Worm (Caenorhabditis elegans) whole organism, midembryonic: ENCODE measurements around the gene btf-1.
A peak's percentile ranks its signal among the peaks of the same experiment; 100 is the strongest.

Source experiments
- T22C8.4 ChIP-seq: fragments of 200-800 bp; sonication (Bioruptor generic); IDR thresholded peaks from 2 replicates; pipeline ENCODE4 v1.3.6; 2022; ENCODE audit warnings: missing genetic modification characterization, missing compliant biosample characterization
- cog-1 ChIP-seq: sonication (generic microtip); optimal IDR thresholded peaks from 2 replicates; lab custom pipeline; 2016; ENCODE audit warnings: missing genetic modification characterization, missing compliant biosample characterization
- flt-1 ChIP-seq: fragments of 200-800 bp; sonication (Bioruptor generic); IDR thresholded peaks from 2 replicates; pipeline ENCODE4 v1.3.6; 2022; ENCODE audit warnings: missing genetic modification characterization, missing compliant biosample characterization
- klf-2 ChIP-seq: fragments of 200-800 bp; sonication (Bioruptor generic); conservative IDR thresholded peaks from 2 replicates; pipeline ENCODE4 v1.3.6; 2022; ENCODE audit warnings: missing genetic modification reagents, missing genetic modification characterization, missing compliant biosample characterization
- med-1 ChIP-seq: sonication (generic microtip); optimal IDR thresholded peaks from 2 replicates; lab custom pipeline; 2017; ENCODE audit warnings: missing genetic modification characterization, mild to moderate bottlenecking, missing compliant biosample characterization, antibody characterized with exemption, missing genetic modification reagents; ENCODE audit not compliant: insufficient read depth
- ref-1 ChIP-seq: fragments of 200-800 bp; sonication (Bioruptor generic); conservative IDR thresholded peaks from 2 replicates; pipeline ENCODE4 v1.3.6; 2022; ENCODE audit warnings: missing genetic modification reagents, missing genetic modification characterization, missing compliant biosample characterization
- tab-1 ChIP-seq: fragments of 200-800 bp; sonication (Bioruptor generic); IDR thresholded peaks from 2 replicates; pipeline ENCODE4 v1.3.6; 2022; ENCODE audit warnings: missing genetic modification characterization, missing compliant biosample characterization
- ztf-23 ChIP-seq: fragments of 200-800 bp; sonication (Bioruptor generic); IDR thresholded peaks from 2 replicates; pipeline ENCODE4 v1.3.6; 2022; ENCODE audit warnings: missing genetic modification reagents, missing genetic modification characterization, missing compliant biosample characterization
- ztf-29 ChIP-seq: fragments of 200-800 bp; sonication (Bioruptor generic); IDR thresholded peaks from 2 replicates; pipeline ENCODE4 v1.3.6; 2022; ENCODE audit warnings: missing genetic modification reagents, missing genetic modification characterization, missing compliant biosample characterization

Gene btf-1

DNA sequence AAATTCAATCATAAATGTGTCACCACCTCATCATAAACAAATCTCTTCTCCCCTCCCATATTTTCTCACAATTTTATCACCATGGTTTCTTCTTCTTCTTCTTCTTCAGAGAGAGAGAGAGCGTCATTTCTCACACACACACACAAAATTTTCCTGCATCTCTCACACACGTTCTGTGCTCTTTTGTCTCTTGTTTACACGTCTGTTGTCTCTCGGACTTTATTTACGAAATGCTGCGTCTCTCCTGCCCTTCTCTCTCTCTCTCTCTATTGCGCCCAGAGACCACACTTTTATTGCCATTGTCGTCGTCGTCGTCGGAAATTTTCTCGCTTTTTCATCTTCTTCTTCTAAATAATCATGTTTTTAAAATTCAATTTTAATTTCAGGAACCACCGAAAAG, 4.8 kb upstream of the btf-1 start, which contains the start of gene lec-1:
Gene lec-1 (plus strand): TSS at position 387 of the 400 bp plus-strand sequence.
- TF ChIP-seq cog-1 (tag; lab: Kevin White, UChicago) (peak; percentile 71), T22C8.4 (no peak), med-1 (GFP tag; lab: Kevin White, UChicago) (no peak)

DNA sequence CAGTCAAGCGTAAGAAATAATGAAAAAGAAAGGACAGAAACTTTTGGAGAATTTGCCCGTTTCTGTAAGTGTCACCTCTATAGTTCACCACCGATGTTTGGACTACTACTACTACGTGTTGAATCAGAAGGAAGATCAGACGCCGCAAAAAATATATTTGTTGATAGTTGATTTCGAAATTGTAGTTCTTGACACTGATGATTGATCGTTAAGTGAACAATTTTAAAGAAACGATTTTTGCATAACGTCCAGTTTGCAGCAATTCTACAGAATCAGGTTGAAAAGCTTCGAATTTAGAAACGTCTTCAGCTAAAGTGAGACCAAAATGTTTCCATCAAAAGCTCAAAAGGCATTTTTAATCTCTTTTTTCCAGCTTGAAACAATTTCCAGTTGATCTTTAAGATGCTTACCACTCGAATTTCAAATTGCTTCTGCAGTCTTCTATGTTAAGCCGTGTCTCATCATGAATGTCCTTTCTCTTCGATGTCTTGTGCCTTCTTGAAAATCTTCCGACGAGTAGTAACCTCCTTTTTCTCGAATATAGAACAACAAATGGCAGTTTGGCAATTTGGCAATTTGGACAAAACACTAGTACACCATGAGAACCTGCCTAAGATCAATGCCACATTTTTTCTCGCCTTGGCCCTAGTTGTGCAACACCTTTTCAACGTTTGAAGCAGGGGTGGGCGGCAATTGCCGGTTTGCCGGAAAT, 4.1 kb upstream of the btf-1 start:
- TF ChIP-seq T22C8.4 (no peak), cog-1 (tag; lab: Kevin White, UChicago) (no peak), klf-2 (GFP tag; lab: Robert Waterston, UW) (no peak), ztf-29 (GFP tag; lab: Robert Waterston, UW) (no peak), ztf-23 (GFP tag; lab: Robert Waterston, UW) (no peak)

DNA sequence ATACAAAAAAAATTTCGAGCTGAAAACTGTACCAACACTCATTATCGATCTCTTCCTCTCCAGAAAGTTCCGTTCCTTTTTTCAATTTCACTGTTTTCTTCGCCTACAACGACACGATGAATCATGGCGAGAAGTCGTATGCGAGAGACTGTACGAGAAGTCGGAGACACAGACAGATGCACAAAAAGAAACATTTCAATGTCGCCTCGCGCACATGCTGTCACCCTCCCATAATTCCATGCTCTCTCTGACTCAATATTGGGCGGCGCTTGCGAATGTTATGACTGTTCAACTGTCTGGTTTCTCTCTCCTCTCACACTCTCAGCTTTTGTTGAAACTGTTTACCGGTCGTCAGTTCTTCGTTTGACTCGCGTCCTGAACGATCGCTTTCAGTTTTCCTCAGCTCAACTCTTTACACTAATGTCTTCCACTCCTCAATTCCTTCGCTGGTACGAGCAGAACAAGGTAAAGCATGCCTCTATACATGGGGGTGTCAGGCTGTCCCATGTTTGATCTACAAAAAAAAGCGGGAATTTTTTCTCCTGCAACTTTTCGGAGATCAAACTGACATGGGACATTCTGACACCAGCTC, 3.2 kb upstream of the btf-1 start:
- no peak for TF ChIP-seq klf-2 (GFP tag; lab: Robert Waterston, UW)
- no peak for TF ChIP-seq med-1 (GFP tag; lab: Kevin White, UChicago)
- TF ChIP-seq ztf-23 (GFP tag; lab: Robert Waterston, UW), result no peak

DNA sequence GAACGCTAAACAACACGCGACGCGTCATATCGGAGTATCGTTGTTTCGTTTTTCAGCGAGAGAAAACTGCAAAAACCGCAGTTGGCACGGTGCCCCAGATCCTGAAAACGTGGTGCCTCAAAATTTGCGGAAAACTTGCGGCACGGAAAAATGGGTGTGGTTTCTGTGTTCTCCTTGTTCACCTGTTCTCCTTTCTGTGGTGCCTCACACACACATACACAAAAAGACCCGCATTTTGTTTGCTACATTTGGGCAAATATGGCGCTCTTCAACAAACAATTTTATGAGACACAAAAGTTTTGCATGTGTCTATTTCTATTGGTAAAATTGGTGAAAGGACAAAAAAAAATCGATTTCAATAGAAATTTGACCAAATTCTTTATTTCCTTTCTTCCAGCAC, 1.1 kb upstream of the btf-1 start:
- no peak for TF ChIP-seq ztf-23 (GFP tag; lab: Robert Waterston, UW)
- no peak for TF ChIP-seq flt-1 (GFP tag; lab: Robert Waterston, UW)
- TF ChIP-seq ztf-29 (GFP tag; lab: Robert Waterston, UW), result no peak
- no peak for TF ChIP-seq cog-1 (tag; lab: Kevin White, UChicago)
- no peak for TF ChIP-seq ref-1 (GFP tag; lab: Robert Waterston, UW)
- no peak for TF ChIP-seq T22C8.4

DNA sequence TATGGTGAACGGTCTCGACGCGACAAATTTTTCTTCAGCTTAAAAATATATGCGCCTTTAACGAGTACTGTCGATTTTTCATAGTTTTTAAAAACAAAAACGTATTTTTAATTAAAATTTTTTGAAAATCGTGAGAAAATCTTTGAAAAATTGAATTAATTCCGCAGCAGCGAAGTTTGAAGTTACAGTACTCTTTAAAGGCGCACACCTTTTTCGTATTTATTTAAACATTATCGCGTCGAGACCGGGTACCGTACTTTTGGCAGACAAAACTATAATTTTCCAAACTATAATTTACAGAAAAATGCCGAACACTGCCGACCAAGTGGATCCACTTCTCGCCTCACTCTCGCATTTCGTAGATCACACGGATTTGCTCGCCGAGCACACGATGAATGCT, 15.8 kb downstream of the btf-1 start, which contains the start of gene F15D4.2:
Gene F15D4.2 (plus strand): TSS at position 301 of the 400 bp plus-strand sequence.
- TF ChIP-seq tab-1 (GFP tag; lab: Robert Waterston, UW), result no peak
- TF ChIP-seq ref-1 (GFP tag; lab: Robert Waterston, UW), result no peak
- no peak for TF ChIP-seq klf-2 (GFP tag; lab: Robert Waterston, UW)
- TF ChIP-seq ztf-29 (GFP tag; lab: Robert Waterston, UW), result no peak
- TF ChIP-seq med-1 (GFP tag; lab: Kevin White, UChicago), result no peak
- TF ChIP-seq ztf-23 (GFP tag; lab: Robert Waterston, UW), result no peak
- TF ChIP-seq cog-1 (tag; lab: Kevin White, UChicago), result no peak
- TF ChIP-seq flt-1 (GFP tag; lab: Robert Waterston, UW), result no peak
- TF ChIP-seq T22C8.4, result no peak

DNA sequence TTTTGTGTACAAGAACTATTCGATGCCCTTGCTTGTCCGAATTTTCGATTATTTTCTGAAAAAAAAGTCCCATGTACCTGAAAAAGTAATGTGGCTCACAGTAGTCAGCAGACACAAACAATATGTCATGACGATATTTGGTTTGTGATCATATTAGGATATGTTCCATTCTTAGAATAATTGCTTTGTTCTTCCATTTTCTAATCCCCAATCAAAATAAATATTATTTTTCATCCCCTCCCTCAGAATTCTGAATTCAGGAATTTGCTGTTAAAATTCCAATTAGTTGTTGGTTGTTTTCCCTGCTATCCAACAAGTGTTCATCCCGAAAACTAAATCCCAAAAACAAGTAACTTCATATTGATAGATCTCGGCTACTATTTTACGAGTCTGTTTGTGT, 19.4 kb downstream of the btf-1 start:
- TF ChIP-seq ztf-23 (GFP tag; lab: Robert Waterston, UW) (no peak), klf-2 (GFP tag; lab: Robert Waterston, UW) (no peak), med-1 (GFP tag; lab: Kevin White, UChicago) (no peak), ztf-29 (GFP tag; lab: Robert Waterston, UW) (no peak), flt-1 (GFP tag; lab: Robert Waterston, UW) (no peak), tab-1 (GFP tag; lab: Robert Waterston, UW) (no peak), ref-1 (GFP tag; lab: Robert Waterston, UW) (no peak), cog-1 (tag; lab: Kevin White, UChicago) (no peak), T22C8.4 (no peak)

DNA sequence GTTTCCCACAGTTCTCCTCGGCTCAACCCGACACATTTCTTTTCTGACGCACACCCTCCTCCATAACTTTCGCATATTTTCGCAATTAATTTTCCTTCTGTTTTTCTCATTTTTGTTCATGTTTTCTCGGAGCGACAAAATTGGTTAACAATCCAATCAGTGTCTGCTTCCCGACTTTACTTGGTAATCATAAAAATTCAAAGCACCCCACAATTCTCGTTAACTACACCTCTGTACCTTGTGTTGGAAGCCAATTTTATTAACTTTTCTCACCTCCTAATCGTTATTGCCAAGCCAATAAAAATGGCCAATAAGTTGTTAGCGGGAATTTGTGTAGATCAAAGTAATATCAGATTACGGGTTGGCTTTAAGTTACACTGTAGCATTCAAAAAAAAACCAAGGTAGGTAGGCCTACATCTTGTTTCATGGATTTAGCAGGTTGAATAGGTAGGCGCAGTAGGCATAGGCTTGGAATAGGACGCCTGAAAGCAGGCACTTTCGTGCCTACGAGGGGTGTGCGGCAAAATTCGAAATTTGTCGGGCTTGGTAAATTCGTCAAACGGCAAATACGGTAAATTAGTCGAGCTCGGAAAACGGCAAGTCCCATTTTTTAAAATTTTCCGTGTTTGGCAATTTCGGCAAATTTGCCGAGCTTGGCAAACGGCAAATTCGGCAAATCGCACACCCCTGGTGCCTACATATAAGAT, 30.7 kb downstream of the btf-1 start:
- TF ChIP-seq ztf-23 (GFP tag; lab: Robert Waterston, UW) (no peak), tab-1 (GFP tag; lab: Robert Waterston, UW) (no peak), klf-2 (GFP tag; lab: Robert Waterston, UW) (no peak), med-1 (GFP tag; lab: Kevin White, UChicago) (no peak), flt-1 (GFP tag; lab: Robert Waterston, UW) (no peak), T22C8.4 (no peak), ztf-29 (GFP tag; lab: Robert Waterston, UW) (no peak), ref-1 (GFP tag; lab: Robert Waterston, UW) (no peak), cog-1 (tag; lab: Kevin White, UChicago) (no peak)

DNA sequence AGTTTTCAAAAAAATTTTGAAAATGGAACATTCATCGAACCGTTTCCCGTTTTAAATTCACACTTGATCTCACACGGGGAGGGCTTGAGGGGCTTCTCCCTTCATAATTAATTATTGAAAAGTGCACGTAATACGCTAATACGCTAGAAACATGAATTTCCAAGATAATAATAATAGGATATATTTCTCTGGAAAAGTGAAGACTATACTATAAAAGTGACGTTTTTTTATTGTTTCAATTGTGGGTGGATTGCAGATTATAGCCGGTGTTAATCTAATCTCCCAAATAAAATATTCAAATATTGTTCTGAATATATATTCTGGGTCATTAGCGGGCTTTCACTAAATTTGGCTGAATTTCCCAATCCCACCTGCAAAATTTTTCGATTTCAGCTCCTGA, 33.7 kb downstream of the btf-1 start:
- TF ChIP-seq flt-1 (GFP tag; lab: Robert Waterston, UW) (no peak), cog-1 (tag; lab: Kevin White, UChicago) (no peak), med-1 (GFP tag; lab: Kevin White, UChicago) (no peak), ref-1 (GFP tag; lab: Robert Waterston, UW) (no peak), ztf-29 (GFP tag; lab: Robert Waterston, UW) (no peak), ztf-23 (GFP tag; lab: Robert Waterston, UW) (no peak), klf-2 (GFP tag; lab: Robert Waterston, UW) (no peak), tab-1 (GFP tag; lab: Robert Waterston, UW) (no peak), T22C8.4 (no peak)

DNA sequence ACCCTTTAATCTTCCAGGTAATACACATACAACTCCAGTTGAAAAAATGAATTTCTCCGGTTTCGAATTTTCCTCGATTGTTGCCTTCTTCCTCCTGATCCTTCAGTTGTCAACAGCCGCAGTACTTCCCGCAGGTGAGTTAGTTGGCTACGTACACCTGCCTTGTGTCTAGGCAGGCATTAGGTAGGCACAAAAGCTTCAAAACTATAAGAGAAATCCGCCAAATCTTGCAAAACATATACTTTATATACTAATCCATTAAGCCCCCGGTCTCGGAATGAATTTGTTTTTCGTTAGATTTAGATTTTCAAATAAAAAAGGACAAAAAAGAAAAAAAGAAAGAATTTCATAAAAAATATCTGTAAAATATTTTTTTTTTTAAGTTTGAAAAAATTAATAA, 35.3 kb downstream of the btf-1 start, which contains the start of gene flp-16:
Gene flp-16 (plus strand): TSS at position 18 of the 400 bp plus-strand sequence.
- no peak for TF ChIP-seq ztf-29 (GFP tag; lab: Robert Waterston, UW)
- TF ChIP-seq ztf-23 (GFP tag; lab: Robert Waterston, UW), result no peak
- no peak for TF ChIP-seq T22C8.4
- no peak for TF ChIP-seq ref-1 (GFP tag; lab: Robert Waterston, UW)
- TF ChIP-seq klf-2 (GFP tag; lab: Robert Waterston, UW), result no peak
- TF ChIP-seq med-1 (GFP tag; lab: Kevin White, UChicago), result no peak
- TF ChIP-seq tab-1 (GFP tag; lab: Robert Waterston, UW), result no peak
- no peak for TF ChIP-seq cog-1 (tag; lab: Kevin White, UChicago)
- no peak for TF ChIP-seq flt-1 (GFP tag; lab: Robert Waterston, UW)
